Worm (Caenorhabditis elegans) whole organism, L2 larva: Measurements from ENCODE around the gene txt-8.

Source experiments
- ZK546.5 ChIP-seq: sonication (generic microtip); optimal IDR thresholded peaks from 2 replicates; lab custom pipeline; 2017; ENCODE audit warnings: missing biosample characterization, missing genetic modification characterization
- lin-39 ChIP-seq: fragments of 150-350 bp; optimal IDR thresholded peaks from 2 replicates; lab custom pipeline; 2014; ENCODE audit warnings: missing biosample characterization, missing genetic modification reagents, missing genetic modification characterization
- mdl-1 ChIP-seq, 2 experiments: fragments of 150-350 bp in 1 of 2; sonication (generic microtip) in 1 of 2; optimal IDR thresholded peaks; 2 replicates each; lab custom pipeline; 2017; ENCODE audit warnings: missing biosample characterization in 2 of 2, missing genetic modification characterization in 2 of 2
- nhr-10 ChIP-seq: sonication (generic microtip); optimal IDR thresholded peaks from 2 replicates; lab custom pipeline; 2017; ENCODE audit warnings: missing biosample characterization, missing genetic modification characterization
- nhr-237 ChIP-seq: fragments of 150-350 bp; optimal IDR thresholded peaks from 2 replicates; lab custom pipeline; 2014; ENCODE audit warnings: missing biosample characterization, missing genetic modification characterization
- snpc-4 ChIP-seq: fragments of 150-350 bp; optimal IDR thresholded peaks from 2 replicates; lab custom pipeline; 2014; ENCODE audit warnings: missing biosample characterization, missing genetic modification characterization

ce11 chrV:18434961-18435360, 20.8 kb downstream of the txt-8 start, which contains the start of gene ZK262.20:
- TF ChIP-seq nhr-10 (no peak), mdl-1 (tag; optimal IDR thresholded peaks at IDR 0.05; lab: Kevin White, UChicago) (no peak), ZK546.5 (tag; lab: Kevin White, UChicago) (no peak), nhr-237 (tag; lab: Kevin White, UChicago) (no peak), snpc-4 (no peak), lin-39 (tag; lab: Kevin White, UChicago) (no peak)
